Worm (Caenorhabditis elegans) whole organism, early embryonic: Measurements from ENCODE around the gene acc-1.

Source experiments
- ama-1 ChIP-seq: fragments of 150-350 bp; optimal IDR thresholded peaks from 2 replicates; lab custom pipeline; 2014
- flt-1 ChIP-seq: fragments of 200-800 bp; sonication (Bioruptor generic); IDR thresholded peaks from 2 replicates; pipeline ENCODE4 v1.3.6; 2022; ENCODE audit warnings: missing genetic modification characterization, missing compliant biosample characterization
- hmbx-1 ChIP-seq: sonication (generic microtip); optimal IDR thresholded peaks from 2 replicates; lab custom pipeline; 2016; ENCODE audit warnings: mild to moderate bottlenecking, missing genetic modification characterization, missing compliant biosample characterization
- hmg-4 ChIP-seq: fragments of 200-800 bp; sonication (Bioruptor generic); optimal IDR thresholded peaks from 2 replicates; lab custom pipeline; 2018; ENCODE audit warnings: mild to moderate bottlenecking, missing genetic modification characterization, missing compliant biosample characterization
- hnd-1 ChIP-seq: sonication (generic microtip); optimal IDR thresholded peaks from 2 replicates; lab custom pipeline; 2016; ENCODE audit warnings: missing genetic modification characterization, missing compliant biosample characterization
- pes-1 ChIP-seq: fragments of 200-800 bp; sonication (Bioruptor generic); IDR thresholded peaks from 2 replicates; pipeline ENCODE4 v1.3.6; 2022; ENCODE audit warnings: missing genetic modification reagents, missing genetic modification characterization, missing compliant biosample characterization
- sea-1 ChIP-seq: fragments of 200-800 bp; sonication (Bioruptor generic); conservative IDR thresholded peaks from 2 replicates; pipeline ENCODE4 v1.3.6; 2022; ENCODE audit warnings: missing genetic modification characterization, missing compliant biosample characterization
- tbx-11 ChIP-seq: fragments of 200-800 bp; sonication (Bioruptor generic); IDR thresholded peaks from 2 replicates; pipeline ENCODE4 v1.3.6; 2022; ENCODE audit warnings: missing genetic modification characterization, missing compliant biosample characterization
- tbx-37 ChIP-seq: fragments of 200-800 bp; sonication (Bioruptor generic); conservative IDR thresholded peaks from 2 replicates; pipeline ENCODE4 v1.3.6; 2022; ENCODE audit warnings: missing genetic modification reagents, missing genetic modification characterization, missing compliant biosample characterization
- tra-4 ChIP-seq: sonication (generic microtip); optimal IDR thresholded peaks from 2 replicates; lab custom pipeline; 2017; ENCODE audit warnings: missing genetic modification characterization, missing compliant biosample characterization

DNA sequence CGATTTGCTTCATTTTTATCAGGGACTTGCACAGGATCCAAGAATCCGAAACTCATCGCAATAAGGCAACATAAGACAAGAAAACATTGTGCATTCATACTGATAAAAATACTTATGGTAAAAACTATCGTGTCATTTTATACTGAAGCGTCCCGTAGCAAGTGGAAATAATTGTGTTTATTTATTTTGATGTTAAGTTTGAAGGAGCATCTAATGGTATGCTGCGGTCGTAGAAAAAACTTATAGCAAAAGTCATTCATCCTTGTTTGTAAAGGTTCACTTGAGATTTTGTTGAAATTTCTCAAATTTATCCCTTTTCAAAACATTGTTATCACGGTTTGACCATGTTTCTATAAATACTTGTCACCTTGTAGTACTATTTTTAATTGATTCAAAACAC, 32.9 kb upstream of the acc-1 start, which contains the start of gene W09C2.10:
- TF ChIP-seq flt-1 (no peak), ama-1 (lab: Kevin White, UChicago) (no peak), pes-1 (GFP tag; lab: Robert Waterston, UW) (no peak), tbx-37 (no peak), hmbx-1 (no peak), hmg-4 (GFP tag; lab: Kevin White, UChicago) (no peak), tra-4 (tag; lab: Kevin White, UChicago) (no peak), hnd-1 (tag; lab: Kevin White, UChicago) (no peak), tbx-11 (GFP tag; lab: Robert Waterston, UW) (no peak), sea-1 (GFP tag; lab: Robert Waterston, UW) (no peak)
